Fruit fly (Drosophila melanogaster): ENCODE measurements around the gene fz2.

The fz2 gene

dm6 chr3L:19233798-19234781, 1.1 kb downstream of the fz2 start (continued):
- TF ChIP-seq Drgx (GFP tag; IDR thresholded peaks at IDR 0.05) (peak; percentile 74), CG8388 (GFP tag; optimal IDR thresholded peaks at IDR 0.05) (peak; percentile 13), Med (GFP tag) (peak; percentile 59), CG31441 (GFP tag; IDR thresholded peaks at IDR 0.05) (peak; percentile 41; the same call in 1 of the 2 replicates), CG12391 (tag; optimal IDR thresholded peaks at IDR 0.05) (peak; percentile 36), dmrt99B (tag; optimal IDR thresholded peaks at IDR 0.05) (peak; percentile 29), CG17912 (GFP tag; optimal IDR thresholded peaks at IDR 0.05) (no peak), sens (GFP tag) (peak; percentile 75), CG14710 (tag; optimal IDR thresholded peaks at IDR 0.05) (no peak), phol (tag; optimal IDR thresholded peaks at IDR 0.05) (peak; percentile 34), Trl (optimal IDR thresholded peaks at IDR 0.05) (peak; percentile 30 to 35), Trl (GFP tag; optimal IDR thresholded peaks at IDR 0.05) (no peak), nmo (GFP tag; optimal IDR thresholded peaks at IDR 0.05) (peak; percentile 22), bbx (GFP tag; IDR thresholded peaks at IDR 0.05; ENCODE audit: partially characterized antibody) (no peak), Hr51 (GFP tag; optimal IDR thresholded peaks at IDR 0.05) (peak in 1 of 2 experiments; percentile 12)

DNA sequence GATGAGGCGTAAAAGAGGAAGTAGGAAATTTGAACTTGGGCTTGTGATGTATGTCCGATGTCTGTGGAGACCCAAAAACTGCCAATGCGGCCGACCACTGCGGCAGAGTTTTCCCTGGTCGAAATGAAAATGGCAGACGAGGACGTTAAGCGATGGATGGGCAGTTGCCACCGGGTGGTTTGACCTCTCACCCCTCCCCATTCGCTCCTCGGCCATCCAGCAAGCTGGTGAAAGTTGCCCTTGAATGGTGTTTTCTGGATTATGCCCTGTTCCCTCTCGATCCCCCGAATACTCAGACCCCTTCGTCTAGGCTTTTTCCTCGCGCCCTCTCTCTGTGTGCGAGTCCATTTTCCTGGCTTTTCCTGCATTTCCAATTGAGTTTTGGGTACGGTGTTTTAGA, 3.6 kb downstream of the fz2 start:
- TF ChIP-seq Bgb (GFP tag; IDR thresholded peaks at IDR 0.05; ENCODE audit: partially characterized antibody): no peak
- TF ChIP-seq chm (GFP tag; IDR thresholded peaks at IDR 0.05): 0 out of 2 replicates have a peak, but pooled peaks have one; percentile 17
- no peak for TF ChIP-seq HLH4C (GFP tag; IDR thresholded peaks at IDR 0.05; ENCODE audit: partially characterized antibody)
- peak; percentile 58 for TF ChIP-seq crol (GFP tag; IDR thresholded peaks at IDR 0.05)
- TF ChIP-seq dmrt99B (tag; optimal IDR thresholded peaks at IDR 0.05): no peak
- peak; percentile 86 for TF ChIP-seq abd-A (tag; optimal IDR thresholded peaks at IDR 0.05)

DNA sequence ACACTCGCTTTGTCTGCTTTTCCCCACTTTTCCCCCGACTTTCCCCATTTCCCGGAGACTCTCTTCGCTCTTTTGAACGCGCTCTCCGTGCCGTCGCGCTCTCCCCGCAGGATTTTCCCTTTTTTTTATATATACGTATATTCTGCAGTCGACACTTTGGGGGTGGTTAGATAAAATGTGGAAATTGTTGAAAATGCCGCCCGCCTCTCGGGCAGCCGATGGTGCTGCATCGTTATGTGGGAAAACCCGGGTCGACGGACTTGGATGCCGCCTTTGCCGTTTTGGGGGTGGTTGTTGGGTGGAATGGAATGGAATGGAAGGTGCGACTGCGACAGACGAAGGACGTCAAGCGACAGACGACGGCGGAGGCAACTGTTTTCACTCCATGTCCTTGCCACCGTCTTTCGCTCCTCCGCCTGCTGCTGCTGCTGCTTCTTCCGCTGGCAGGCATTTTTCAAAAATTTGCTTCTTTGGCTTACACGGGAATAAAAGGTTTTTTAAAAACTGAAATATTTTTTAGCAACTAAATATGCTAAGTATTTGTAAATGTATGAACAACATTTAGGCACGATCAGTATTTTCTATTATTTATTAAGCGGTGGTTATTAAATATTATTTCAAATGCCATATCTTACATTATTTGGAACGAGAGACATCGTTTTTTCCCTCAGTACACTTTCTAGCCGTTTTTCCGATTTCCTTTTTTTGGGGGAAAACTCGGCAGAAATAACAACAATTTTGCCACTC, 4.2 kb downstream of the fz2 start:
- TF ChIP-seq Ada2b (GFP tag; IDR thresholded peaks at IDR 0.05): 0 out of 2 replicates have a peak, but pooled peaks have one; percentile 8
- no peak for TF ChIP-seq gro (GFP tag; optimal IDR thresholded peaks at IDR 0.05)
- no peak for TF ChIP-seq CG7271 (tag; optimal IDR thresholded peaks at IDR 0.05)
- TF ChIP-seq danr (GFP tag; IDR thresholded peaks at IDR 0.05): no peak; the same call in 1 of the 2 replicates
- TF ChIP-seq eve (GFP tag; optimal IDR thresholded peaks at IDR 0.05): peak in 1 of 2 experiments; percentile 25
- TF ChIP-seq cwo (GFP tag; optimal IDR thresholded peaks at IDR 0.05): no peak
- TF ChIP-seq CG1603 (tag; optimal IDR thresholded peaks at IDR 0.05): peak; percentile 7
- TF ChIP-seq CG30020 (tag; optimal IDR thresholded peaks at IDR 0.05): no peak
- no peak for TF ChIP-seq zfh1 (GFP tag; IDR thresholded peaks at IDR 0.05)
- no peak for TF ChIP-seq MTF-1 (GFP tag; optimal IDR thresholded peaks at IDR 0.05; ENCODE audit: borderline replicate concordance)
- peak; percentile 49 for TF ChIP-seq slbo (GFP tag; IDR thresholded peaks at IDR 0.05)
- TF ChIP-seq NC2α (GFP tag; optimal IDR thresholded peaks at IDR 0.05): no peak
- TF ChIP-seq CG14965 (GFP tag; optimal IDR thresholded peaks at IDR 0.05; ENCODE audit: borderline replicate concordance): no peak
- no peak for TF ChIP-seq tup (GFP tag; optimal IDR thresholded peaks at IDR 0.05)
- TF ChIP-seq CG14441 (GFP tag; IDR thresholded peaks at IDR 0.05): no peak
- no peak for TF ChIP-seq Dad (GFP tag; optimal IDR thresholded peaks at IDR 0.05)
- no peak for TF ChIP-seq CG11247 (GFP tag; IDR thresholded peaks at IDR 0.05)
- no peak for TF ChIP-seq stc (GFP tag; IDR thresholded peaks at IDR 0.05)
- TF ChIP-seq CG10654 (GFP tag; optimal IDR thresholded peaks at IDR 0.05): no peak
- TF ChIP-seq CG15073 (GFP tag; optimal IDR thresholded peaks at IDR 0.05): no peak
- peak; percentile 51 for TF ChIP-seq sd (tag; optimal IDR thresholded peaks at IDR 0.05)
- peak; percentile 18 for TF ChIP-seq fd96Cb (tag; optimal IDR thresholded peaks at IDR 0.05)
- no peak for TF ChIP-seq CG2199 (GFP tag; IDR thresholded peaks at IDR 0.05)
- TF ChIP-seq CG1529 (GFP tag; optimal IDR thresholded peaks at IDR 0.05): no peak
